Worm (Caenorhabditis elegans) whole organism, midembryonic: Measurements from ENCODE around the gene F40H3.3.

ENCODE experiments used
- T22C8.4 ChIP-seq: fragments of 200-800 bp; sonication (Bioruptor generic); IDR thresholded peaks from 2 replicates; pipeline ENCODE4 v1.3.6; 2022; ENCODE audit warnings: missing genetic modification characterization, missing compliant biosample characterization
- cog-1 ChIP-seq: sonication (generic microtip); optimal IDR thresholded peaks from 2 replicates; lab custom pipeline; 2016; ENCODE audit warnings: missing genetic modification characterization, missing compliant biosample characterization
- med-1 ChIP-seq: sonication (generic microtip); optimal IDR thresholded peaks from 2 replicates; lab custom pipeline; 2017; ENCODE audit warnings: missing genetic modification characterization, mild to moderate bottlenecking, missing compliant biosample characterization, antibody characterized with exemption, missing genetic modification reagents; ENCODE audit not compliant: insufficient read depth
- ref-1 ChIP-seq: fragments of 200-800 bp; sonication (Bioruptor generic); conservative IDR thresholded peaks from 2 replicates; pipeline ENCODE4 v1.3.6; 2022; ENCODE audit warnings: missing genetic modification reagents, missing genetic modification characterization, missing compliant biosample characterization
- tab-1 ChIP-seq: fragments of 200-800 bp; sonication (Bioruptor generic); IDR thresholded peaks from 2 replicates; pipeline ENCODE4 v1.3.6; 2022; ENCODE audit warnings: missing genetic modification characterization, missing compliant biosample characterization

DNA sequence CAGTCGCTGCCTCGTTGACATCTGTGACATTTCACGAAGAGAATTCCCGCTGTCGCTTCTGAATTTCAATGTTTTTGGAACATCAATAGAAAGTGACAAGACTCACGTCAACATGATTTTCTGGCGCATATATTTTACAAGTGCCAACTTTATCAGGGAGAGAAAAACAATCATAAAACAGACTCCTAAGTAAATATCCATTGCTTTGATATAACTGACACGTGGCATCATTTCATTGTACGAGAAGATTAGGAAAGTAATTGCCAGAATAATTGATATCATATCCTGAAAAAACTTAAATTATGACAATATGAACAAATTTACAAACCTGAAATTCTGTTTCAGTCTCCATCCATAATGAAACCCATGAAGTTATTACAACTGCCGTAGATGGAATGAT is 13.2 kb upstream of the F40H3.3 start:
- TF ChIP-seq ref-1 (GFP tag; lab: Robert Waterston, UW) (no peak), T22C8.4 (GFP tag; lab: Robert Waterston, UW) (no peak), cog-1 (tag; lab: Kevin White, UChicago) (no peak), med-1 (GFP tag; lab: Kevin White, UChicago) (no peak), tab-1 (GFP tag; lab: Robert Waterston, UW) (no peak)
